Worm (Caenorhabditis elegans) whole organism, L3 larva: ENCODE measurements around the gene sri-47.
"Not testable (repeated sequence)": the region's sequence is repeated elsewhere in the genome, so short reads cannot be mapped to it uniquely, and the experiment has no call there.

Experiments
- ceh-16 ChIP-seq: sonication (generic microtip); optimal IDR thresholded peaks from 2 replicates; lab custom pipeline; 2017; ENCODE audit warnings: missing biosample characterization, missing genetic modification characterization
- ceh-28 ChIP-seq: fragments of 150-350 bp; optimal IDR thresholded peaks from 2 replicates; lab custom pipeline; 2014; ENCODE audit warnings: missing biosample characterization, missing genetic modification reagents, missing genetic modification characterization
- egl-27 ChIP-seq: sonication (generic microtip); optimal IDR thresholded peaks from 4 replicates; lab custom pipeline; 2017; ENCODE audit warnings: missing biosample characterization, missing genetic modification reagents, missing genetic modification characterization
- lin-39 ChIP-seq: fragments of 150-350 bp; optimal IDR thresholded peaks from 2 replicates; lab custom pipeline; 2018; ENCODE audit warnings: missing biosample characterization, missing genetic modification reagents, missing genetic modification characterization
- nfya-1 ChIP-seq: sonication (generic microtip); optimal IDR thresholded peaks from 2 replicates; lab custom pipeline; 2017; ENCODE audit warnings: missing genetic modification characterization, mild to moderate bottlenecking, missing compliant biosample characterization, antibody characterized with exemption, moderate library complexity; ENCODE audit not compliant: insufficient read depth
- nhr-76 ChIP-seq: fragments of 150-350 bp; sonication (generic microtip); optimal IDR thresholded peaks from 5 replicates; lab custom pipeline; 2014; ENCODE audit warnings: missing biosample characterization, missing genetic modification characterization
- snpc-4 ChIP-seq: fragments of 150-350 bp; optimal IDR thresholded peaks from 2 replicates; lab custom pipeline; 2014; ENCODE audit warnings: missing biosample characterization, missing genetic modification characterization
- unc-62 ChIP-seq: fragments of 150-350 bp; sonication (generic microtip); optimal IDR thresholded peaks from 4 replicates; lab custom pipeline; 2014; ENCODE audit warnings: missing biosample characterization, missing genetic modification reagents, missing genetic modification characterization

DNA sequence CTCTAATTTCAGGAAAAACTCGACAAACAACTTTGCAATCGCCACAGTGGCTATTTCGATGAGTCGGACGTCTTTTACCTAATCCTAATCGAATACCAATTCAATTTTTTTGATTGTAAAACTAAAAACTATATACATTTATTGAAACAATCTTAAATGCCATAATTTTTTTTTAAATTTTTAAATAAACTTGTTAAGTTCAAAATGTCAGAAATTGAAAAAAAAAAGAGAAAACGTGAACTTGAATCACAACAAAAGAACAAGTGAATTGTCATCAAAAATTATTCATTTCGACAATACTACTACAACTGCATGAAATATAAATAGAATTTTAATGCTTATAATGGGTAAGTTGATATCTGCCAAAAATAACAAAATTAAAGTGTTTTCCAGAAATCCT, 44.4 kb upstream of the sri-47 start, which contains the start of gene D2062.13:
- not testable (repeated sequence) for TF ChIP-seq lin-39; ceh-16 (tag; lab: Kevin White, UChicago); ceh-28 (tag; lab: Kevin White, UChicago); unc-62 (GFP tag; lab: Kevin White, UChicago); snpc-4 (tag; lab: Kevin White, UChicago); nhr-76 (tag; lab: Kevin White, UChicago); nfya-1 (tag; lab: Kevin White, UChicago); egl-27 (tag; lab: Kevin White, UChicago)
